Worm (Caenorhabditis elegans) whole organism, L4 larva: Measurements from ENCODE around the gene eif-2A.

Experiments
- F44E2.7 ChIP-seq: fragments of 200-800 bp; sonication (Bioruptor generic); IDR thresholded peaks from 2 replicates; pipeline ENCODE4 v2.1.2; 2022; ENCODE audit warnings: missing genetic modification characterization, missing compliant biosample characterization
- R02D3.7 ChIP-seq: fragments of 150-350 bp; sonication (generic microtip); optimal IDR thresholded peaks from 3 replicates; lab custom pipeline; 2014; ENCODE audit warnings: missing biosample characterization, missing genetic modification characterization
- T20F7.1 ChIP-seq: fragments of 200-800 bp; sonication (Bioruptor generic); optimal IDR thresholded peaks from 2 replicates; lab custom pipeline; 2018; ENCODE audit warnings: mild to moderate bottlenecking, missing genetic modification characterization, missing compliant biosample characterization
- Y105C5A.15 ChIP-seq: fragments of 200-800 bp; sonication (Bioruptor generic); IDR thresholded peaks from 2 replicates; pipeline ENCODE4 v1.3.6; 2022; ENCODE audit warnings: missing genetic modification characterization, missing compliant biosample characterization
- Y48G9A.11 ChIP-seq: fragments of 200-800 bp; sonication (Bioruptor generic); IDR thresholded peaks from 2 replicates; pipeline ENCODE4 v1.3.6; 2022; ENCODE audit warnings: missing genetic modification reagents, missing genetic modification characterization, missing compliant biosample characterization
- Y5F2A.4 ChIP-seq: fragments of 200-800 bp; sonication (Bioruptor generic); optimal IDR thresholded peaks from 2 replicates; lab custom pipeline; 2018; ENCODE audit warnings: mild to moderate bottlenecking, missing genetic modification characterization, missing compliant biosample characterization
- aly-2 ChIP-seq: sonication (generic microtip); optimal IDR thresholded peaks from 2 replicates; lab custom pipeline; 2018; ENCODE audit warnings: missing biosample characterization, missing genetic modification characterization
- ama-1 ChIP-seq: fragments of 150-350 bp; optimal IDR thresholded peaks from 2 replicates; lab custom pipeline; 2014; ENCODE audit warnings: inconsistent platforms, mixed read lengths
- ceh-20 ChIP-seq: fragments of 200-800 bp; sonication (Bioruptor generic); IDR thresholded peaks from 2 replicates; pipeline ENCODE4 v1.3.6; 2022; ENCODE audit warnings: missing genetic modification reagents, missing genetic modification characterization, missing compliant biosample characterization
- ceh-28 ChIP-seq: fragments of 150-350 bp; optimal IDR thresholded peaks from 2 replicates; lab custom pipeline; 2014; ENCODE audit warnings: missing biosample characterization, missing genetic modification reagents, missing genetic modification characterization
- cey-2 ChIP-seq: sonication (generic microtip); optimal IDR thresholded peaks from 3 replicates; lab custom pipeline; 2017; ENCODE audit warnings: missing genetic modification characterization, mild to moderate bottlenecking, missing compliant biosample characterization, antibody characterized with exemption, borderline replicate concordance; ENCODE audit not compliant: insufficient read depth
- daf-16 ChIP-seq, 3 experiments: sonication (generic microtip); optimal IDR thresholded peaks; 2 replicates each; lab custom pipeline; 2016 to 2017; ENCODE audit warnings: missing genetic modification characterization in 3 of 3, missing genetic modification reagents in 3 of 3, mild to moderate bottlenecking in 2 of 3, missing compliant biosample characterization in 2 of 3, missing biosample characterization in 1 of 3, moderate library complexity in 1 of 3
- daf-19 ChIP-seq: fragments of 200-800 bp; sonication (Bioruptor generic); conservative IDR thresholded peaks from 2 replicates; pipeline ENCODE4 v1.3.6; 2022; ENCODE audit warnings: missing genetic modification characterization, missing compliant biosample characterization
- dmd-9 ChIP-seq: fragments of 200-800 bp; sonication (Bioruptor generic); IDR thresholded peaks from 2 replicates; pipeline ENCODE4 v1.3.6; 2022; ENCODE audit warnings: missing genetic modification reagents, missing genetic modification characterization, missing compliant biosample characterization
- duxl-1 ChIP-seq: sonication (generic microtip); optimal IDR thresholded peaks from 2 replicates; lab custom pipeline; 2016; ENCODE audit warnings: mild to moderate bottlenecking, missing genetic modification characterization, moderate library complexity, missing compliant biosample characterization; ENCODE audit not compliant: poor library complexity
- dve-1 ChIP-seq: sonication (generic microtip); optimal IDR thresholded peaks from 2 replicates; lab custom pipeline; 2017; ENCODE audit warnings: antibody characterized with exemption, mild to moderate bottlenecking, missing genetic modification characterization, missing compliant biosample characterization; ENCODE audit not compliant: insufficient read depth
- fos-1 ChIP-seq: fragments of 150-350 bp; optimal IDR thresholded peaks from 2 replicates; lab custom pipeline; 2014; ENCODE audit warnings: missing biosample characterization, missing genetic modification characterization
- gei-8 ChIP-seq: fragments of 200-800 bp; sonication (Bioruptor generic); optimal IDR thresholded peaks from 2 replicates; lab custom pipeline; 2018; ENCODE audit warnings: mild to moderate bottlenecking, missing genetic modification characterization, missing compliant biosample characterization
- hif-1 ChIP-seq, 2 experiments: sonication (generic microtip); optimal IDR thresholded peaks; 2 replicates each; lab custom pipeline; 2016 to 2017; ENCODE audit warnings: missing compliant biosample characterization in 2 of 2, missing genetic modification characterization in 2 of 2, missing genetic modification reagents in 2 of 2, missing genotype in 2 of 2, mild to moderate bottlenecking in 1 of 2
- hlh-11 ChIP-seq: fragments of 200-800 bp; sonication (Bioruptor generic); optimal IDR thresholded peaks from 2 replicates; lab custom pipeline; 2018; ENCODE audit warnings: mild to moderate bottlenecking, missing genetic modification characterization, missing compliant biosample characterization
- jun-1 ChIP-seq: fragments of 150-350 bp; optimal IDR thresholded peaks from 2 replicates; lab custom pipeline; 2014; ENCODE audit warnings: missing biosample characterization, missing genetic modification reagents, missing genetic modification characterization
- lin-1 ChIP-seq: fragments of 200-800 bp; sonication (Bioruptor generic); IDR thresholded peaks from 2 replicates; pipeline ENCODE4 v1.3.6; 2022; ENCODE audit warnings: missing genetic modification reagents, missing genetic modification characterization, missing compliant biosample characterization
- lin-38 ChIP-seq: fragments of 200-800 bp; sonication (Bioruptor generic); IDR thresholded peaks from 2 replicates; pipeline ENCODE4 v1.3.6; 2022; ENCODE audit warnings: missing genetic modification reagents, missing genetic modification characterization, missing compliant biosample characterization
- lsy-2 ChIP-seq, 2 experiments: fragments of 150-350 bp in 1 of 2; sonication (generic microtip) in 1 of 2; optimal IDR thresholded peaks; 2 replicates each; lab custom pipeline; 2014 to 2017; ENCODE audit warnings: missing biosample characterization in 2 of 2, missing genetic modification characterization in 2 of 2
- mdl-1 ChIP-seq, 2 experiments: fragments of 150-350 bp in 1 of 2; sonication (generic microtip) in 1 of 2; optimal IDR thresholded peaks; 2 replicates each; lab custom pipeline; 2014 to 2017; ENCODE audit warnings: missing biosample characterization in 2 of 2, missing genetic modification characterization in 2 of 2
- mdt-29 ChIP-seq: fragments of 200-800 bp; sonication (Bioruptor generic); IDR thresholded peaks from 2 replicates; pipeline ENCODE4 v1.3.6; 2022; ENCODE audit warnings: missing genetic modification reagents, missing genetic modification characterization, missing compliant biosample characterization
- mep-1 ChIP-seq: fragments of 150-350 bp; sonication (generic microtip); optimal IDR thresholded peaks from 3 replicates; lab custom pipeline; 2014; ENCODE audit warnings: missing biosample characterization, missing genetic modification characterization
- mxl-2 ChIP-seq: fragments of 200-800 bp; sonication (Bioruptor generic); conservative IDR thresholded peaks from 2 replicates; pipeline ENCODE4 v1.3.6; 2022; ENCODE audit warnings: missing genetic modification reagents, missing genetic modification characterization, missing compliant biosample characterization
- mxl-3 ChIP-seq: fragments of 200-800 bp; sonication (Bioruptor generic); optimal IDR thresholded peaks from 2 replicates; lab custom pipeline; 2018; ENCODE audit warnings: mild to moderate bottlenecking, missing genetic modification characterization, missing compliant biosample characterization
- nhr-10 ChIP-seq: fragments of 150-350 bp; optimal IDR thresholded peaks from 2 replicates; lab custom pipeline; 2014; ENCODE audit warnings: missing biosample characterization, missing genetic modification characterization
- nhr-237 ChIP-seq: sonication (generic microtip); optimal IDR thresholded peaks from 2 replicates; lab custom pipeline; 2017; ENCODE audit warnings: missing biosample characterization, missing genetic modification characterization
- nhr-28 ChIP-seq: fragments of 150-350 bp; optimal IDR thresholded peaks from 2 replicates; lab custom pipeline; 2014; ENCODE audit warnings: missing biosample characterization, missing genetic modification characterization
- nhr-41 ChIP-seq: fragments of 200-800 bp; sonication (Bioruptor generic); IDR thresholded peaks from 2 replicates; pipeline ENCODE4 v1.3.6; 2022; ENCODE audit warnings: missing genetic modification reagents, missing genetic modification characterization, missing compliant biosample characterization
- nhr-77 ChIP-seq: fragments of 150-350 bp; optimal IDR thresholded peaks from 2 replicates; lab custom pipeline; 2014; ENCODE audit warnings: missing biosample characterization, missing genetic modification characterization
- pha-4 ChIP-seq, 2 experiments: fragments of 150-350 bp in 1 of 2; fragments of 200-800 bp in 1 of 2; sonication (Bioruptor generic) in 1 of 2; IDR thresholded peaks in 1 of 2; optimal IDR thresholded peaks in 1 of 2; 2 replicates each; pipeline versions ENCODE4 v1.3.6 to Lab custom; 2014 to 2022; ENCODE audit warnings: missing genetic modification characterization in 2 of 2, missing genetic modification reagents in 2 of 2, missing biosample characterization in 1 of 2, missing compliant biosample characterization in 1 of 2
- pqm-1 ChIP-seq: sonication (generic microtip); optimal IDR thresholded peaks from 2 replicates; lab custom pipeline; 2017; ENCODE audit warnings: missing biosample characterization, missing genetic modification characterization
- skn-1 ChIP-seq: fragments of 150-350 bp; optimal IDR thresholded peaks from 2 replicates; lab custom pipeline; 2014; ENCODE audit warnings: missing biosample characterization, missing genetic modification characterization
- snpc-1.2 ChIP-seq: fragments of 200-800 bp; sonication (Bioruptor generic); IDR thresholded peaks from 2 replicates; pipeline ENCODE4 v1.3.6; 2022; ENCODE audit warnings: missing genetic modification reagents, missing genetic modification characterization, missing compliant biosample characterization
- snpc-4 ChIP-seq: fragments of 150-350 bp; optimal IDR thresholded peaks from 2 replicates; lab custom pipeline; 2014; ENCODE audit warnings: missing biosample characterization, missing genetic modification characterization
- tag-97 ChIP-seq: fragments of 200-800 bp; sonication (Bioruptor generic); IDR thresholded peaks from 2 replicates; pipeline ENCODE4 v1.3.6; 2022; ENCODE audit warnings: missing genetic modification characterization, missing compliant biosample characterization
- tra-1 ChIP-seq: fragments of 200-800 bp; sonication (Bioruptor generic); IDR thresholded peaks from 2 replicates; pipeline ENCODE4 v1.3.6; 2022; ENCODE audit warnings: missing genetic modification reagents, missing genetic modification characterization, missing compliant biosample characterization
- unc-62 ChIP-seq, 3 experiments: fragments of 150-350 bp in 1 of 3; sonication (generic microtip); optimal IDR thresholded peaks in 2 of 3; peaks in 1 of 3; 1 replicate in 1 of 3; 2 replicates in 2 of 3; lab custom pipeline; 2014 to 2017; ENCODE audit warnings: missing biosample characterization in 3 of 3, missing genetic modification characterization in 3 of 3, missing genetic modification reagents in 3 of 3, missing genotype in 1 of 3
- zfp-3 ChIP-seq: fragments of 200-800 bp; sonication (Bioruptor generic); conservative IDR thresholded peaks from 2 replicates; pipeline ENCODE4 v1.3.6; 2022; ENCODE audit warnings: missing genetic modification reagents, missing genetic modification characterization, missing compliant biosample characterization
- zip-11 ChIP-seq: fragments of 200-800 bp; sonication (Bioruptor generic); IDR thresholded peaks from 2 replicates; pipeline ENCODE4 v1.3.6; 2022; ENCODE audit warnings: missing genetic modification characterization, missing compliant biosample characterization
- zip-2 ChIP-seq: fragments of 150-350 bp; optimal IDR thresholded peaks from 2 replicates; lab custom pipeline; 2014; ENCODE audit warnings: missing biosample characterization, missing genetic modification characterization
- ztf-7 ChIP-seq: fragments of 150-350 bp; optimal IDR thresholded peaks from 2 replicates; lab custom pipeline; 2014; ENCODE audit warnings: missing biosample characterization, missing genetic modification characterization

Gene eif-2A

DNA sequence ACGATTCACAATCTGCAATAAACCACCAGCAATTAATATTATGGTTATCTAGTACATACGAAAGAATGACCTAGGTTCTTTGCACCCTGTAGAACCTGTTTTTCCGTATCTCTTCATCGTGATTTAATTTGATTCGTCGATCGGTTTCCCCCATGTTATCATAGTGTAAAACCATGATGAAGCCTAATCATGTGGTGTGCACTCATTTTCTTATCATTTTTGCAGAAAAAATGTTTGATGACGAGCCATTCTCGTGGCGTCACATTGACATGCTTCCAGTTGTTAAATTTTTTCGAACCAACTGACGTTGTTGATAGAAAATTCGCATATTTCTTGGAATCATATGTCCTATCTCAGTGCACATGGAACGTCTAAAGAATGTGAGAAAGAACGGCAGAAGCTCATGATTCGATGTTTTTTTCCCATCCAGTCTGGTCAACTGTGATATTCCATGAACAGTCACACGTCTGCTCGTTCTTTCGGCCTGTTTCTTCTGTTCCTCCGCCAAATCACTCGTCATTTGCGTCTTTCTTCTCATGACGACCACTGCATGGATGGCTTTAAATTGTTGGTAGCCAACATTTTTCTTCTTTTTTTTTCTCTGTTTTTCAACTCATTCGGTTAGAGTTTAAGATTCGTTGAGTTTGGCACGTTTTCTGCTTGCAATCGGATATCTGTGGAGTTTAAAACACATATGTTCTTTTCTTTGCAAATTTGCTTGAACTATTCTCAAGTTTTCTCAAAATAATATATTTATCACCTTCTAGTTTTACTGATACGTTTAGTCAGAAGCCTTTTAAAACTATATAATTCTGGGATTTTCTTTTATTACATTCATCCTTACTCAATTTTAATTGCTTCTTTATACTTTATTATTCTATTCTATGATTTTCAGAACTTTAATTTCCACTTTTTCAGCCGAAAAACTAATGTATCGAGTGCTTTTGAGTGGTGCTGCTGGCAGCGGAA is 31.0 kb downstream of the eif-2A start, which contains the start of gene ZK673.2:
TSS of gene ZK673.2 (plus strand) at position 919 of the 969 bp plus-strand sequence.
- TF ChIP-seq mdl-1 (tag; optimal IDR thresholded peaks at IDR 0.05; lab: Kevin White, UChicago), result peak; percentile 48 to 92
- no peak for TF ChIP-seq ceh-28 (tag; lab: Kevin White, UChicago)
- TF ChIP-seq tra-1, result peak; percentile 67
- no peak for TF ChIP-seq dmd-9 (GFP tag; lab: Robert Waterston, UW)
- TF ChIP-seq nhr-41 (GFP tag; lab: Robert Waterston, UW), result peak; percentile 25; the same call in 1 of the 2 replicates
- TF ChIP-seq Y5F2A.4 (GFP tag; lab: Kevin White, UChicago), result no peak
- peak; percentile 11 for TF ChIP-seq mep-1 (tag; lab: Kevin White, UChicago)
- TF ChIP-seq nhr-77 (tag; lab: Kevin White, UChicago), result peak; percentile 26
- TF ChIP-seq dve-1 (tag; lab: Kevin White, UChicago), result peak; percentile 42
- TF ChIP-seq ztf-7, result no peak
- TF ChIP-seq mxl-3 (GFP tag; lab: Kevin White, UChicago), result peak; percentile 85
- TF ChIP-seq nhr-237, result no peak
- TF ChIP-seq pqm-1 (tag; lab: Kevin White, UChicago), result peak; percentile 46
- no peak for TF ChIP-seq Y105C5A.15 (GFP tag; lab: Robert Waterston, UW)
- TF ChIP-seq T20F7.1, result peak; percentile 58
- peak in 1 of 2 experiments; percentile 28 for TF ChIP-seq daf-16 (GFP tag; optimal IDR thresholded peaks at IDR 0.05; lab: Kevin White, UChicago)
- TF ChIP-seq daf-16 (tag; optimal IDR thresholded peaks at IDR 0.05; lab: Kevin White, UChicago), result peak; percentile 61
- TF ChIP-seq cey-2 (tag; lab: Kevin White, UChicago), result peak; percentile 49
- TF ChIP-seq lin-1 (GFP tag; lab: Robert Waterston, UW), result peak; percentile 43; the same call in 1 of the 2 replicates
- TF ChIP-seq lsy-2 (tag; optimal IDR thresholded peaks at IDR 0.05; lab: Kevin White, UChicago), result peak in 1 of 2 experiments; percentile 28
- peak; percentile 57 for TF ChIP-seq gei-8 (GFP tag; lab: Kevin White, UChicago)
- peak; percentile 27; the same call in 1 of the 2 replicates for TF ChIP-seq ceh-20 (GFP tag; lab: Robert Waterston, UW)
- no peak for TF ChIP-seq aly-2
- TF ChIP-seq daf-19 (GFP tag; lab: Robert Waterston, UW), result no peak
- peak; percentile 31 for TF ChIP-seq ama-1
- TF ChIP-seq snpc-1.2 (GFP tag; lab: Robert Waterston, UW), result no peak
- TF ChIP-seq zfp-3, result no peak
- no peak for TF ChIP-seq duxl-1 (tag; lab: Kevin White, UChicago)
- no peak for TF ChIP-seq fos-1 (tag; lab: Kevin White, UChicago)
- peak; percentile 26; the same call in 1 of the 2 replicates for TF ChIP-seq mdt-29 (GFP tag; lab: Robert Waterston, UW)
- peak in 1 of 2 experiments; percentile 72 for TF ChIP-seq hif-1 (tag; optimal IDR thresholded peaks at IDR 0.05; lab: Kevin White, UChicago)
- TF ChIP-seq snpc-4 (tag; lab: Kevin White, UChicago), result no peak
- TF ChIP-seq R02D3.7, result no peak
- no peak for TF ChIP-seq lin-38 (GFP tag; lab: Robert Waterston, UW)
- TF ChIP-seq zip-2 (tag; lab: Kevin White, UChicago), result no peak
- TF ChIP-seq skn-1 (tag; lab: Kevin White, UChicago), result no peak
- no peak for TF ChIP-seq F44E2.7 (GFP tag; lab: Robert Waterston, UW)
- TF ChIP-seq mxl-2 (GFP tag; lab: Robert Waterston, UW), result no peak
- TF ChIP-seq jun-1 (tag; lab: Kevin White, UChicago), result peak; percentile 10
- no peak for TF ChIP-seq tag-97 (GFP tag; lab: Robert Waterston, UW)
- TF ChIP-seq nhr-10 (tag; lab: Kevin White, UChicago), result peak; percentile 61
- TF ChIP-seq Y48G9A.11 (GFP tag; lab: Robert Waterston, UW), result no peak
- peak in 1 of 2 experiments; percentile 99 for TF ChIP-seq unc-62 (GFP tag; optimal IDR thresholded peaks at IDR 0.05 in 1 of 2; lab: Kevin White, UChicago)
- TF ChIP-seq unc-62 (tag; optimal IDR thresholded peaks at IDR 0.05; lab: Kevin White, UChicago), result no peak
- TF ChIP-seq pha-4 (GFP tag; IDR thresholded peaks at IDR 0.05; lab: Robert Waterston, UW), result peak; percentile 6; the same call in 1 of the 2 replicates
- no peak for TF ChIP-seq pha-4 (tag; optimal IDR thresholded peaks at IDR 0.05; lab: Kevin White, UChicago)
- no peak for TF ChIP-seq zip-11
- peak; percentile 89 for TF ChIP-seq hlh-11 (tag; lab: Kevin White, UChicago)
- TF ChIP-seq nhr-28 (tag; lab: Kevin White, UChicago), result peak; percentile 70
